Worm (Caenorhabditis elegans) whole organism, early embryonic: ENCODE measurements around the gene flp-18.

ENCODE experiments used
- B0310.2 ChIP-seq: sonication (generic microtip); optimal IDR thresholded peaks from 2 replicates; lab custom pipeline; 2016; ENCODE audit warnings: mild to moderate bottlenecking, missing genetic modification characterization, missing compliant biosample characterization
- F13C5.2 ChIP-seq: sonication (generic microtip); optimal IDR thresholded peaks from 2 replicates; lab custom pipeline; 2017; ENCODE audit warnings: mild to moderate bottlenecking, missing genetic modification characterization, inconsistent platforms, missing compliant biosample characterization
- ama-1 ChIP-seq: fragments of 150-350 bp; optimal IDR thresholded peaks from 2 replicates; lab custom pipeline; 2014
- ceh-13 ChIP-seq: fragments of 200-800 bp; sonication (Bioruptor generic); optimal IDR thresholded peaks from 2 replicates; lab custom pipeline; 2018; ENCODE audit warnings: mild to moderate bottlenecking, missing genetic modification characterization, missing compliant biosample characterization
- ets-7 ChIP-seq: sonication (generic microtip); optimal IDR thresholded peaks from 2 replicates; lab custom pipeline; 2016; ENCODE audit warnings: missing genotype, missing genetic modification characterization, missing compliant biosample characterization
- flt-1 ChIP-seq: fragments of 200-800 bp; sonication (Bioruptor generic); IDR thresholded peaks from 2 replicates; pipeline ENCODE4 v1.3.6; 2022; ENCODE audit warnings: missing genetic modification characterization, missing compliant biosample characterization
- hnd-1 ChIP-seq: sonication (generic microtip); optimal IDR thresholded peaks from 2 replicates; lab custom pipeline; 2016; ENCODE audit warnings: missing genetic modification characterization, missing compliant biosample characterization
- pes-1 ChIP-seq: fragments of 200-800 bp; sonication (Bioruptor generic); IDR thresholded peaks from 2 replicates; pipeline ENCODE4 v1.3.6; 2022; ENCODE audit warnings: missing genetic modification reagents, missing genetic modification characterization, missing compliant biosample characterization
- sea-1 ChIP-seq: fragments of 200-800 bp; sonication (Bioruptor generic); conservative IDR thresholded peaks from 2 replicates; pipeline ENCODE4 v1.3.6; 2022; ENCODE audit warnings: missing genetic modification characterization, missing compliant biosample characterization
- tra-4 ChIP-seq: sonication (generic microtip); optimal IDR thresholded peaks from 2 replicates; lab custom pipeline; 2017; ENCODE audit warnings: missing genetic modification characterization, missing compliant biosample characterization

DNA sequence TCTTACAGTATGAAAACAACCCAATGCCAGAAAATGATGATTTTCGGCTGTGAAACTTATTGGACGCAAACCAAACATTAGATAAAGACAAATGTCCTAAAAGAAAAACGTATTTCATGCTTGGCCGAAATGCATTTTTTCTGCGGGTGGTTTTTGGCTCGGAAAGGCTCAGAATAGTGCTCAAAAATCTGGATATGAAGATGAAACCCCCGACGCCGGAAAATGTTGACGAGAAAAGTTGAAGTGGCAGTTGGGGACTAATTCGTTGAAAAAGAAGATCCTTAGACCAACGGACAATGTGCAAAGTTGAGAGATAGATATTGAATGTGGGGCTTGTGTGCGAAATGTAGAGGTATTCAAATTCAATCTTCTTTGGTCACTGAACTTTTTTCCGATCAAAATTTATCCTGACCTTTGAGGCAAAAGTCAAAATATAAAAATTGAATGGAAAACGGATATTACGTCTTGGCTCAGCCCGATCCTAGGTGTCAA lies at the start of gene flp-18:
- TF ChIP-seq hnd-1 (tag; lab: Kevin White, UChicago) (no peak), ceh-13 (no peak), flt-1 (GFP tag; lab: Robert Waterston, UW) (no peak), sea-1 (GFP tag; lab: Robert Waterston, UW) (no peak), ets-7 (tag; lab: Kevin White, UChicago) (no peak), ama-1 (no peak), F13C5.2 (no peak), B0310.2 (tag; lab: Kevin White, UChicago) (no peak), tra-4 (no peak), pes-1 (GFP tag; lab: Robert Waterston, UW) (no peak)
